Fruit fly (Drosophila melanogaster): ENCODE data around the gene CG31789.
A peak's percentile ranks its signal among the peaks of the same experiment; 100 is the strongest.

Gene CG31789

DNA sequence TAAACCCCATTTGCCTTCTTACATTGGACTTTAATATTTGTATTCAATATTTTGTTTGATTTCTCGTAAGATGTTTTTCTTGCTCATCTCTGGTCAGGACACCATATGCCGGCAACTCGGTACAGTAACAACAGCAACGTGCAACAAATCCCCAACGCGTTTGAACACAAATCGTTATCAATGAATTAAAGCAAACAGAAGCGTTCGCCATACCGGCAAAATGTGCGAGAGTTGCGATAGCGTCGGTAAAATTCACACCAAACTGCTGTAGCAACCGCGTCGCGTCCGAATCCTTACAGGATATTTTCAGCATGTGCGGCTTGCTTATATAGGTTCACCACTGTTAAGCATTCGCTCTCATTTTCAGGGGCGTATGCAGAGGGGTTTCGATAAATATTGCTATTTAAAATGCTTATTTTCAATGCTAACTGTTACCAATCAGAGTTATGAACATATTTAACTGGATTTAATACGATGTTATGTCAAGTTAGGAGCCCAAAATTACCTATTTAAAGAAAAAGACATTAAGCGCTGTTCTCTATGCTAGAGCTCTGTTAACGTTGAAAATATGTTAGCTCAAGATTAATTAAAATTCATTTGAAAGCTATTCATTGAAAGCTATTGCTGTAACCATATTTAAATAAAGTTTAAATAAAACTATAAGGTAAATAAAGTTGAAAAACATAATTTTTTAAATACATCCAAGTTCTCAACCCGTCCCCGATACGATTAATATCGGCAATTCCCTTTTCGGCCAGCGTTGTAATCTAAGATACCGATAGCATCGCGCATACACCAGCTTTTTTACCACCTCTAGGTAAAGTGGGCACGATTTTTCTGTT lies 15.4 kb upstream of the CG31789 start, which contains the start of the genes Pde11 and CG15160 (continued):
- no peak for TF ChIP-seq CG15479 (GFP tag; optimal IDR thresholded peaks at IDR 0.05)
- peak in 1 of 2 experiments; percentile 19 for TF ChIP-seq crp (GFP tag; optimal IDR thresholded peaks at IDR 0.05)
- TF ChIP-seq Camta (GFP tag; optimal IDR thresholded peaks at IDR 0.05) = peak; percentile 20
- TF ChIP-seq CG18619 (GFP tag; optimal IDR thresholded peaks at IDR 0.05) = peak; percentile 6
- no peak for TF ChIP-seq rib (GFP tag; IDR thresholded peaks at IDR 0.05)
- no peak for TF ChIP-seq CG10274 (GFP tag; optimal IDR thresholded peaks at IDR 0.05)
- TF ChIP-seq CG1233 (GFP tag; optimal IDR thresholded peaks at IDR 0.05) = peak; percentile 7
- no peak for TF ChIP-seq CG10366 (GFP tag; IDR thresholded peaks at IDR 0.05)
- TF ChIP-seq CG10147 (GFP tag; optimal IDR thresholded peaks at IDR 0.05) = no peak
- TF ChIP-seq CG9437 (GFP tag; optimal IDR thresholded peaks at IDR 0.05) = no peak
- peak; percentile 32 for TF ChIP-seq CG1602 (GFP tag; optimal IDR thresholded peaks at IDR 0.05)
- peak; percentile 44 for TF ChIP-seq CTCF (GFP tag; optimal IDR thresholded peaks at IDR 0.05)
- TF ChIP-seq br (optimal IDR thresholded peaks at IDR 0.05) = no peak
- TF ChIP-seq BEAF-32 (GFP tag; optimal IDR thresholded peaks at IDR 0.05) = peak; percentile 98
- TF ChIP-seq CG12942 (GFP tag; optimal IDR thresholded peaks at IDR 0.05) = peak; percentile 19
- peak; percentile 85 for TF ChIP-seq stwl (tag; optimal IDR thresholded peaks at IDR 0.05)
- TF ChIP-seq CG17802 (tag; optimal IDR thresholded peaks at IDR 0.05) = peak; percentile 15
- peak; percentile 39 for TF ChIP-seq Dek (tag; optimal IDR thresholded peaks at IDR 0.05)
- TF ChIP-seq H15 (GFP tag; IDR thresholded peaks at IDR 0.05) = no peak
- TF ChIP-seq chinmo (GFP tag; IDR thresholded peaks at IDR 0.05; ENCODE audit: partially characterized antibody) = peak; percentile 99
- no peak; the same call in 1 of the 2 replicates for TF ChIP-seq CG14441 (GFP tag; IDR thresholded peaks at IDR 0.05)
- TF ChIP-seq ftz-f1 (GFP tag; optimal IDR thresholded peaks at IDR 0.05) = no peak
- peak; percentile 33 for TF ChIP-seq Hsf (GFP tag; optimal IDR thresholded peaks at IDR 0.05)
- peak; percentile 100 for TF ChIP-seq knrl (GFP tag; IDR thresholded peaks at IDR 0.05; ENCODE audit: partially characterized antibody)
- no peak for TF ChIP-seq CG11504 (tag; optimal IDR thresholded peaks at IDR 0.05)
- TF ChIP-seq hth (optimal IDR thresholded peaks at IDR 0.05) = no peak
- TF ChIP-seq Hr3 (GFP tag; optimal IDR thresholded peaks at IDR 0.05) = peak; percentile 24
- peak; percentile 72 for TF ChIP-seq Rfx (GFP tag; IDR thresholded peaks at IDR 0.05)
- no peak for TF ChIP-seq klu (GFP tag; IDR thresholded peaks at IDR 0.05)
- TF ChIP-seq pros (GFP tag; optimal IDR thresholded peaks at IDR 0.05) = no peak
- TF ChIP-seq chif (GFP tag; optimal IDR thresholded peaks at IDR 0.05) = no peak
- TF ChIP-seq cg (GFP tag; optimal IDR thresholded peaks at IDR 0.05) = no peak
- peak; percentile 9 for TF ChIP-seq CG13424 (tag; optimal IDR thresholded peaks at IDR 0.05)
- TF ChIP-seq ato (GFP tag; IDR thresholded peaks at IDR 0.05; ENCODE audit: partially characterized antibody) = peak; percentile 98
- peak; percentile 24; the same call in 1 of the 2 replicates for TF ChIP-seq CG32772 (GFP tag; IDR thresholded peaks at IDR 0.05)
- no peak for TF ChIP-seq oc (tag; optimal IDR thresholded peaks at IDR 0.05)
- TF ChIP-seq Ets97D (GFP tag; optimal IDR thresholded peaks at IDR 0.05) = peak; percentile 89
- TF ChIP-seq da (GFP tag; optimal IDR thresholded peaks at IDR 0.05) = no peak
- TF ChIP-seq CG14667 (GFP tag; IDR thresholded peaks at IDR 0.05) = no peak
- no peak for TF ChIP-seq CG9609 (GFP tag; optimal IDR thresholded peaks at IDR 0.05)
- TF ChIP-seq Myb (GFP tag; optimal IDR thresholded peaks at IDR 0.05) = peak; percentile 45
- peak; percentile 44 for TF ChIP-seq CG9727 (GFP tag; optimal IDR thresholded peaks at IDR 0.05)
- no peak for TF ChIP-seq CG7745 (tag; optimal IDR thresholded peaks at IDR 0.05)
- no peak; the same call in 1 of the 2 replicates for TF ChIP-seq Drgx (GFP tag; IDR thresholded peaks at IDR 0.05)
- TF ChIP-seq mld (GFP tag; IDR thresholded peaks at IDR 0.05; ENCODE audit: partially characterized antibody) = peak; percentile 100
- no peak for TF ChIP-seq ap (GFP tag; IDR thresholded peaks at IDR 0.05)
- no peak for TF ChIP-seq lov (optimal IDR thresholded peaks at IDR 0.05)
- TF ChIP-seq lov (GFP tag; IDR thresholded peaks at IDR 0.05) = no peak
- peak; percentile 73; the same call in 2 of the 3 replicates for TF ChIP-seq CG11456 (GFP tag; IDR thresholded peaks at IDR 0.05)
- TF ChIP-seq pfk (GFP tag; optimal IDR thresholded peaks at IDR 0.05) = no peak
